Worm (Caenorhabditis elegans) whole organism, L4/young adult: ENCODE data around the gene pas-7.

Experiments used
- W03F9.2 ChIP-seq: fragments of 150-350 bp; optimal IDR thresholded peaks from 2 replicates; lab custom pipeline; 2014; ENCODE audit warnings: missing biosample characterization, missing genetic modification characterization
- dao-5 ChIP-seq: sonication (generic microtip); optimal IDR thresholded peaks from 2 replicates; lab custom pipeline; 2016; ENCODE audit warnings: missing genotype, missing genetic modification characterization, moderate library complexity, missing compliant biosample characterization
- him-1 ChIP-seq: sonication (generic microtip); optimal IDR thresholded peaks from 2 replicates; lab custom pipeline; 2016; ENCODE audit warnings: missing genotype, missing genetic modification reagents, missing genetic modification characterization, missing compliant biosample characterization

The pas-7 gene

ce11 chrII:10065472-10065871 is 34.2 kb downstream of the pas-7 start:
- TF ChIP-seq him-1 (tag; lab: Kevin White, UChicago): no peak
- no peak for TF ChIP-seq W03F9.2 (tag; lab: Kevin White, UChicago)
- TF ChIP-seq dao-5 (tag; lab: Kevin White, UChicago): no peak

- no peak for TF ChIP-seq W03F9.2 (tag; lab: Kevin White, UChicago)
- TF ChIP-seq him-1 (tag; lab: Kevin White, UChicago): no peak
- no peak for TF ChIP-seq dao-5 (tag; lab: Kevin White, UChicago)
These were observed 39.1 kb downstream of the pas-7 start, which contains the start of gene stg-1 for ce11 chrII:10060508-10060907. Gene stg-1, minus strand, starts transcription at chrII:10060660.

ce11 chrII:10056545-10057038 is 43.1 kb downstream of the pas-7 start, which contains the start of gene C18D1.2:
Gene C18D1.2, plus strand, starts transcription at chrII:10056988.
- TF ChIP-seq him-1 (tag; lab: Kevin White, UChicago): no peak
- TF ChIP-seq dao-5 (tag; lab: Kevin White, UChicago): no peak
- TF ChIP-seq W03F9.2 (tag; lab: Kevin White, UChicago): no peak

- TF ChIP-seq dao-5 (tag; lab: Kevin White, UChicago) (no peak), him-1 (tag; lab: Kevin White, UChicago) (no peak)
These were observed 48.2 kb downstream of the pas-7 start for ce11 chrII:10051485-10051884.
